Worm (Caenorhabditis elegans): ENCODE measurements around the gene oac-24.

- TF ChIP-seq hmg-4 (GFP tag; optimal IDR thresholded peaks at IDR 0.05) = no peak
- TF ChIP-seq hmbx-1 (tag; optimal IDR thresholded peaks at IDR 0.05) = no peak
- no peak for TF ChIP-seq F13C5.2 (tag; optimal IDR thresholded peaks at IDR 0.05)
- no peak for TF ChIP-seq hnd-1 (tag; optimal IDR thresholded peaks at IDR 0.05)
- TF ChIP-seq tra-4 (tag; optimal IDR thresholded peaks at IDR 0.05) = no peak
- no peak for TF ChIP-seq scrt-1 (GFP tag; IDR thresholded peaks at IDR 0.05)
- TF ChIP-seq tbx-37 (GFP tag; conservative IDR thresholded peaks at IDR 0.05) = no peak
- no peak for TF ChIP-seq pes-1 (GFP tag; IDR thresholded peaks at IDR 0.05)
These were observed 16.0 kb upstream of the oac-24 start for ce11 chrV:4694466-4695092.
